Worm (Caenorhabditis elegans) whole organism, L3 larva: ENCODE measurements around the gene str-37.

Experiments used
- lin-39 ChIP-seq: fragments of 150-350 bp; optimal IDR thresholded peaks from 2 replicates; lab custom pipeline; 2018; ENCODE audit warnings: missing biosample characterization, missing genetic modification reagents, missing genetic modification characterization
- nfya-1 ChIP-seq: sonication (generic microtip); optimal IDR thresholded peaks from 2 replicates; lab custom pipeline; 2017; ENCODE audit warnings: missing genetic modification characterization, mild to moderate bottlenecking, missing compliant biosample characterization, antibody characterized with exemption, moderate library complexity; ENCODE audit not compliant: insufficient read depth
- nhr-23 ChIP-seq: fragments of 150-350 bp; optimal IDR thresholded peaks from 2 replicates; lab custom pipeline; 2014; ENCODE audit warnings: missing biosample characterization, missing genetic modification reagents, missing genetic modification characterization
- nhr-25 ChIP-seq: sonication (generic microtip); optimal IDR thresholded peaks from 2 replicates; lab custom pipeline; 2017; ENCODE audit warnings: missing biosample characterization, missing genetic modification characterization
- unc-39 ChIP-seq: sonication (generic microtip); optimal IDR thresholded peaks from 4 replicates; lab custom pipeline; 2017; ENCODE audit warnings: missing biosample characterization, missing genetic modification characterization
- unc-62 ChIP-seq: fragments of 150-350 bp; sonication (generic microtip); optimal IDR thresholded peaks from 4 replicates; lab custom pipeline; 2014; ENCODE audit warnings: missing biosample characterization, missing genetic modification reagents, missing genetic modification characterization

ce11 chrV:13356210-13356609 lies 28.6 kb downstream of the str-37 start:
- no peak for TF ChIP-seq unc-62
- TF ChIP-seq nhr-25 (tag; lab: Kevin White, UChicago): no peak
- no peak for TF ChIP-seq nhr-23 (tag; lab: Kevin White, UChicago)
- TF ChIP-seq nfya-1 (tag; lab: Kevin White, UChicago): no peak
- no peak for TF ChIP-seq lin-39 (tag; lab: Kevin White, UChicago)
- TF ChIP-seq unc-39 (tag; lab: Kevin White, UChicago): no peak
